Worm (Caenorhabditis elegans): ENCODE results near the gene F57A8.7.

ce11 chrV:10090461-10090860 lies 14.9 kb downstream of the F57A8.7 start, which contains the start of gene R04B5.7:
- TF ChIP-seq K11D2.4 (GFP tag; IDR thresholded peaks at IDR 0.05) (no peak), ztf-22 (GFP tag; optimal IDR thresholded peaks at IDR 0.05) (no peak), nfya-2 (GFP tag; IDR thresholded peaks at IDR 0.05) (no peak), snpc-1.1 (tag; optimal IDR thresholded peaks at IDR 0.05; ENCODE audit: insufficient read depth) (no peak)
